Worm (Caenorhabditis elegans): Measurements from ENCODE around the gene cpin-1.

Gene cpin-1

DNA sequence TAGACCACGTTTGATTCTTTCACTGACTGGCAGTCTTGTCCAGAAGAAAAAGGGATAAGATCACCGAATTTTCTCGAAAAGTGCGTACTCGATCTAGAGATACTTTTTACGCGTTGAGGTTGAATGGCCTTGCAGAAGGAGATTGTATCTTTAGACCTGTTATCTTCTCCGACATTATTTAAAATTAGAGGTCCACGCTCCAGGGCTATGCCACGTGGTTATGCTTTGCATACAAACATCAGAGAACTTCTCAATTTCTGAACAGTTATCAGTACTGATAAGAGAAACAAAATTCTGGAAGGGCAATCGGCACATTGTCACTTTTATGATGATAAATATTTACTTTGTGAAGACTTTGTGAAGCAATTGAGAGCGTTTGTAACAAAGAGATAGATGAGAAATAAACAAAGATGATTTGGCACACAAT lies 8.4 kb upstream of the cpin-1 start (continued):
- no peak for TF ChIP-seq hlh-4 (tag; optimal IDR thresholded peaks at IDR 0.05)
- TF ChIP-seq elt-3 (tag; optimal IDR thresholded peaks at IDR 0.05): peak in 4 of 6 experiments; percentile 4 to 96 (median 58)
- peak; percentile 61 for TF ChIP-seq snpc-4 (tag; optimal IDR thresholded peaks at IDR 0.05)
- TF ChIP-seq egl-27 (tag; optimal IDR thresholded peaks at IDR 0.05): peak in 1 of 2 experiments; percentile 11
- no peak for TF ChIP-seq vab-15 (tag; optimal IDR thresholded peaks at IDR 0.05)
- peak; percentile 37 for TF ChIP-seq irx-1 (tag; optimal IDR thresholded peaks at IDR 0.05)
- TF ChIP-seq mef-2 (tag; optimal IDR thresholded peaks at IDR 0.05): no peak
- no peak for TF ChIP-seq ztf-11 (tag; optimal IDR thresholded peaks at IDR 0.05)
- TF ChIP-seq nhr-77 (tag; optimal IDR thresholded peaks at IDR 0.05): no peak
- peak; percentile 12 for TF ChIP-seq xbp-1 (tag; optimal IDR thresholded peaks at IDR 0.05)
- peak in 1 of 2 experiments; percentile 77 for TF ChIP-seq lin-35 (GFP tag; optimal IDR thresholded peaks at IDR 0.05)
- no peak for TF ChIP-seq lir-3 (tag; optimal IDR thresholded peaks at IDR 0.05; ENCODE audit: poor library complexity)
- peak; percentile 80 for TF ChIP-seq blmp-1 (tag; optimal IDR thresholded peaks at IDR 0.05)
- no peak for TF ChIP-seq lin-39 (tag; optimal IDR thresholded peaks at IDR 0.05)
- no peak for TF ChIP-seq unc-98 (GFP tag; IDR thresholded peaks at IDR 0.05)
- no peak for TF ChIP-seq mab-9 (GFP tag; IDR thresholded peaks at IDR 0.05)
- no peak for TF ChIP-seq ceh-8 (GFP tag; optimal IDR thresholded peaks at IDR 0.05)
- TF ChIP-seq lin-15B (tag; optimal IDR thresholded peaks at IDR 0.05): no peak
- TF ChIP-seq alr-1 (tag; optimal IDR thresholded peaks at IDR 0.05; ENCODE audit: borderline replicate concordance): no peak
- no peak for TF ChIP-seq ces-1 (GFP tag; optimal IDR thresholded peaks at IDR 0.05)
- peak; percentile 66 for TF ChIP-seq grh-1 (GFP tag; IDR thresholded peaks at IDR 0.05)
- peak; percentile 66 for TF ChIP-seq lin-13 (GFP tag; optimal IDR thresholded peaks at IDR 0.05)
- no peak for TF ChIP-seq egl-13 (tag; optimal IDR thresholded peaks at IDR 0.05)
- TF ChIP-seq ceh-88 (GFP tag; IDR thresholded peaks at IDR 0.05): 0 out of 2 replicates have a peak, but pooled peaks have one; percentile 38
- TF ChIP-seq pag-3 (tag; optimal IDR thresholded peaks at IDR 0.05; ENCODE audit: borderline replicate concordance, insufficient read depth): no peak
- TF ChIP-seq fos-1 (tag; optimal IDR thresholded peaks at IDR 0.05): peak; percentile 16
- TF ChIP-seq mdl-1 (tag; optimal IDR thresholded peaks at IDR 0.05): peak in 1 of 2 experiments; percentile 93
- TF ChIP-seq F16B12.6 (tag; optimal IDR thresholded peaks at IDR 0.05): no peak
- TF ChIP-seq nhr-71 (tag; optimal IDR thresholded peaks at IDR 0.05): peak; percentile 90
- TF ChIP-seq C16A3.4 (tag; optimal IDR thresholded peaks at IDR 0.05): peak; percentile 36
- TF ChIP-seq nhr-47 (tag; optimal IDR thresholded peaks at IDR 0.05): peak; percentile 63
- peak; percentile 93 for TF ChIP-seq nhr-20 (tag; optimal IDR thresholded peaks at IDR 0.05)
- no peak for TF ChIP-seq isw-1 (GFP tag; IDR thresholded peaks at IDR 0.05)
- TF ChIP-seq nhr-85 (tag): peak; percentile 97
- no peak for TF ChIP-seq efl-3 (GFP tag; optimal IDR thresholded peaks at IDR 0.05)
- TF ChIP-seq aha-1 (tag; optimal IDR thresholded peaks at IDR 0.05): no peak
- TF ChIP-seq ceh-82 (tag; optimal IDR thresholded peaks at IDR 0.05): no peak
- no peak for TF ChIP-seq pqm-1 (tag; optimal IDR thresholded peaks at IDR 0.05)
- TF ChIP-seq ceh-63 (GFP tag; optimal IDR thresholded peaks at IDR 0.05): no peak
- TF ChIP-seq ets-5 (GFP tag; IDR thresholded peaks at IDR 0.05): no peak
- peak; percentile 81 for TF ChIP-seq snu-23 (GFP tag; optimal IDR thresholded peaks at IDR 0.05)
- peak in 1 of 2 experiments; percentile 22 for TF ChIP-seq efl-1 (optimal IDR thresholded peaks at IDR 0.05)
- peak in 1 of 2 experiments; percentile 38 for TF ChIP-seq efl-1 (GFP tag; optimal IDR thresholded peaks at IDR 0.05 in 1 of 2)
- no peak for TF ChIP-seq ama-1 (optimal IDR thresholded peaks at IDR 0.05)
- TF ChIP-seq skn-1 (tag; optimal IDR thresholded peaks at IDR 0.05): no peak

All from whole organism, L1 larva.